Worm (Caenorhabditis elegans): Measurements from ENCODE around the gene C05D11.13.
A peak's percentile ranks its signal among the peaks of the same experiment; 100 is the strongest.

C05D11.13 gene

ce11 chrIII:6427205-6427604 lies 17.2 kb downstream of the C05D11.13 start, which contains the start of gene C05D11.8:
Gene C05D11.8 (minus strand): TSS chrIII:6427305.
- TF ChIP-seq ztf-4 (tag; optimal IDR thresholded peaks at IDR 0.05) (no peak), mml-1 (tag; optimal IDR thresholded peaks at IDR 0.05) (no peak), nhr-12 (tag; optimal IDR thresholded peaks at IDR 0.05) (no peak), elt-2 (tag; optimal IDR thresholded peaks at IDR 0.05) (no peak), jun-1 (tag; optimal IDR thresholded peaks at IDR 0.05) (no peak), lin-39 (tag; optimal IDR thresholded peaks at IDR 0.05) (no peak), tbx-2 (tag; optimal IDR thresholded peaks at IDR 0.05) (no peak), nhr-77 (tag; optimal IDR thresholded peaks at IDR 0.05) (no peak), egl-5 (tag; optimal IDR thresholded peaks at IDR 0.05) (no peak), nhr-11 (tag; optimal IDR thresholded peaks at IDR 0.05) (no peak), elt-3 (tag; optimal IDR thresholded peaks at IDR 0.05) (no peak), lsy-12 (tag; optimal IDR thresholded peaks at IDR 0.05) (no peak), ceh-82 (tag; optimal IDR thresholded peaks at IDR 0.05) (no peak), ceh-9 (tag; optimal IDR thresholded peaks at IDR 0.05) (no peak), pqm-1 (tag; optimal IDR thresholded peaks at IDR 0.05) (no peak), snpc-4 (tag; optimal IDR thresholded peaks at IDR 0.05) (no peak)

DNA sequence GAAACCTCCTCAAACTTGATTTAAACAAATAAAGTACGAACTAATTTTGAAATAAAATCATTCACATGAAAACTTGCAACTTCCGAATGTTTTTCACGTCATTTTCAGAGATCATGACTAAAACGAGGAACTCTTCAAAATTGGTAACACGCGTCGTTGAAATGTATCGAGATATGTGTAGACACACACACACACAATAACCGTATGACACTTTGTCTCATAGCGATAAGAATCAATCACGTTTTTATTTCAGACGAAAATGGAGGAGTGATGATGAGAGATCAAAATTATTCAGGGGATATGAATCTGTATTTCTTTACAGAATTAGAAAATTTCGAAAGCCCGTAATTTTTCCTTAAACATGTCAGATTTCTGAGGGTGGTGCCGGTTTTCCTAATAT lies 21.7 kb downstream of the C05D11.13 start:
- TF ChIP-seq pqm-1 (tag; optimal IDR thresholded peaks at IDR 0.05) (peak; percentile 85), ZK546.5 (tag; optimal IDR thresholded peaks at IDR 0.05) (no peak), elt-3 (tag; optimal IDR thresholded peaks at IDR 0.05) (no peak), unc-62 (GFP tag; optimal IDR thresholded peaks at IDR 0.05) (no peak), elt-1 (tag; optimal IDR thresholded peaks at IDR 0.05) (peak; percentile 14), lsy-12 (tag; optimal IDR thresholded peaks at IDR 0.05) (peak; percentile 2), elt-2 (tag; optimal IDR thresholded peaks at IDR 0.05) (peak; percentile 34), lin-39 (tag; optimal IDR thresholded peaks at IDR 0.05) (no peak), jun-1 (tag; optimal IDR thresholded peaks at IDR 0.05) (peak; percentile 10), aly-2 (tag; optimal IDR thresholded peaks at IDR 0.05) (no peak)

- no peak for TF ChIP-seq aly-2 (tag; optimal IDR thresholded peaks at IDR 0.05)
- no peak for TF ChIP-seq zag-1 (tag; optimal IDR thresholded peaks at IDR 0.05)
- no peak for TF ChIP-seq ceh-9 (tag; optimal IDR thresholded peaks at IDR 0.05)
- TF ChIP-seq pqm-1 (tag; optimal IDR thresholded peaks at IDR 0.05) = peak; percentile 89
- peak; percentile 91 for TF ChIP-seq elt-2 (tag; optimal IDR thresholded peaks at IDR 0.05)
- no peak for TF ChIP-seq lin-39 (tag; optimal IDR thresholded peaks at IDR 0.05)
- TF ChIP-seq elt-3 (tag; optimal IDR thresholded peaks at IDR 0.05) = peak in 1 of 3 experiments; percentile 3
- no peak for TF ChIP-seq ZK546.5 (tag; optimal IDR thresholded peaks at IDR 0.05)
- TF ChIP-seq nhr-43 (tag; optimal IDR thresholded peaks at IDR 0.05; ENCODE audit: poor library complexity, severe bottlenecking) = peak; percentile 72
- peak; percentile 47 for TF ChIP-seq mdl-1 (tag; optimal IDR thresholded peaks at IDR 0.05)
- TF ChIP-seq nhr-77 (tag; optimal IDR thresholded peaks at IDR 0.05) = no peak
- TF ChIP-seq pha-4 (tag; optimal IDR thresholded peaks at IDR 0.05) = peak; percentile 19
Measured at ce11 chrIII:6421973-6422511, 22.3 kb downstream of the C05D11.13 start.

DNA sequence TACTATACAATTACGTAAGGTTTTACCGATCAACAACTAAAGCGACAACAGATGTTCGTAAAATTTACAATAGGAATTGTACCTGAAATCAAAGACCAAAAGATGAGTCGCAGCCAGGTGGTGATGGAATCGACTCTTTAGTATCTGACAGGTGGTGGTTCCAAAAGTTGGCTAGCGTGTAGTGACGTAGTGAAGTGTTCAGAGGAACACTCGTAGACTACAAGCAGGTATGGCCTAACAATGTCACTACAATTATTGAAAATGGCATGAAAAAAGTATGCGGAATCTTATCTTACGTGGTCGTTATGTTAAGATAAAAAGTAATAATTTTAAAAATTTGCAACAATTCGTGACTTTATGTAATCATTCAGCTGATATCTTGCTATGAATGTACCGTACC lies 22.9 kb downstream of the C05D11.13 start:
- TF ChIP-seq sea-2 (GFP tag; optimal IDR thresholded peaks at IDR 0.05) (no peak), fkh-2 (tag; optimal IDR thresholded peaks at IDR 0.05) (no peak), lin-15B (tag; optimal IDR thresholded peaks at IDR 0.05) (no peak), ztf-11 (tag; optimal IDR thresholded peaks at IDR 0.05) (no peak), jun-1 (tag; optimal IDR thresholded peaks at IDR 0.05) (no peak), elt-2 (tag; optimal IDR thresholded peaks at IDR 0.05) (no peak), ceh-28 (tag; optimal IDR thresholded peaks at IDR 0.05) (no peak), nhr-25 (tag; optimal IDR thresholded peaks at IDR 0.05) (no peak), ama-1 (optimal IDR thresholded peaks at IDR 0.05) (no peak)

ce11 chrIII:6420995-6421404 lies 23.4 kb downstream of the C05D11.13 start:
- TF ChIP-seq pha-4 (tag; optimal IDR thresholded peaks at IDR 0.05) (peak; percentile 60), jun-1 (tag; optimal IDR thresholded peaks at IDR 0.05) (peak; percentile 88), ZK546.5 (tag; optimal IDR thresholded peaks at IDR 0.05) (no peak), elt-3 (tag; optimal IDR thresholded peaks at IDR 0.05) (peak in 2 of 3 experiments; percentile 19 to 34), zag-1 (tag; optimal IDR thresholded peaks at IDR 0.05) (no peak), ceh-28 (tag; optimal IDR thresholded peaks at IDR 0.05) (peak; percentile 68), daf-12 (tag; optimal IDR thresholded peaks at IDR 0.05) (no peak), nhr-23 (tag; optimal IDR thresholded peaks at IDR 0.05) (peak; percentile 97), elt-1 (tag; optimal IDR thresholded peaks at IDR 0.05) (peak; percentile 9), nhr-76 (tag; optimal IDR thresholded peaks at IDR 0.05) (no peak), pqm-1 (tag; optimal IDR thresholded peaks at IDR 0.05) (peak; percentile 67), fkh-10 (GFP tag; optimal IDR thresholded peaks at IDR 0.05) (no peak), nhr-28 (tag; optimal IDR thresholded peaks at IDR 0.05) (no peak), nhr-67 (tag; optimal IDR thresholded peaks at IDR 0.05) (no peak), mml-1 (tag; optimal IDR thresholded peaks at IDR 0.05) (no peak), eor-1 (tag; optimal IDR thresholded peaks at IDR 0.05) (peak in 1 of 2 experiments; percentile 21), elt-2 (tag; optimal IDR thresholded peaks at IDR 0.05) (peak; percentile 92), lin-39 (tag; optimal IDR thresholded peaks at IDR 0.05) (peak; percentile 79), nhr-12 (tag; optimal IDR thresholded peaks at IDR 0.05) (no peak), fkh-2 (tag; optimal IDR thresholded peaks at IDR 0.05) (no peak), R02D3.7 (tag; optimal IDR thresholded peaks at IDR 0.05) (peak; percentile 65), hmg-11 (tag; optimal IDR thresholded peaks at IDR 0.05) (peak; percentile 66), nhr-25 (tag; optimal IDR thresholded peaks at IDR 0.05) (peak; percentile 92), nhr-77 (tag; optimal IDR thresholded peaks at IDR 0.05) (peak; percentile 30), egl-27 (tag; optimal IDR thresholded peaks at IDR 0.05) (peak; percentile 63), lsy-12 (tag; optimal IDR thresholded peaks at IDR 0.05) (peak; percentile 88), lin-15B (tag; optimal IDR thresholded peaks at IDR 0.05) (peak; percentile 50), ceh-9 (tag; optimal IDR thresholded peaks at IDR 0.05) (no peak), tbx-2 (tag; optimal IDR thresholded peaks at IDR 0.05) (peak; percentile 79), ztf-11 (tag; optimal IDR thresholded peaks at IDR 0.05) (no peak)

Measured in whole organism, L3 larva.